Worm (Caenorhabditis elegans) whole organism, early embryonic: ENCODE measurements around the gene srh-289.

ENCODE experiments used
- ama-1 ChIP-seq: fragments of 150-350 bp; optimal IDR thresholded peaks from 2 replicates; lab custom pipeline; 2014
- ceh-36 ChIP-seq: sonication (generic microtip); optimal IDR thresholded peaks from 2 replicates; lab custom pipeline; 2016; ENCODE audit warnings: missing genetic modification characterization, inconsistent platforms, missing compliant biosample characterization
- ets-7 ChIP-seq: sonication (generic microtip); optimal IDR thresholded peaks from 2 replicates; lab custom pipeline; 2016; ENCODE audit warnings: missing genotype, missing genetic modification characterization, missing compliant biosample characterization
- hnd-1 ChIP-seq: sonication (generic microtip); optimal IDR thresholded peaks from 2 replicates; lab custom pipeline; 2016; ENCODE audit warnings: missing genetic modification characterization, missing compliant biosample characterization
- scrt-1 ChIP-seq: fragments of 200-800 bp; sonication (Bioruptor generic); IDR thresholded peaks from 2 replicates; pipeline ENCODE4 v1.3.6; 2022; ENCODE audit warnings: missing genetic modification characterization, missing compliant biosample characterization
- sea-1 ChIP-seq: fragments of 200-800 bp; sonication (Bioruptor generic); conservative IDR thresholded peaks from 2 replicates; pipeline ENCODE4 v1.3.6; 2022; ENCODE audit warnings: missing genetic modification characterization, missing compliant biosample characterization
- tra-4 ChIP-seq: sonication (generic microtip); optimal IDR thresholded peaks from 2 replicates; lab custom pipeline; 2017; ENCODE audit warnings: missing genetic modification characterization, missing compliant biosample characterization

ce11 chrV:17749181-17749580, 44.7 kb downstream of the srh-289 start, which contains the start of gene R12G8.1:
- no peak for TF ChIP-seq ama-1 (lab: Kevin White, UChicago)
- no peak for TF ChIP-seq tra-4
- TF ChIP-seq hnd-1: no peak
- TF ChIP-seq ceh-36 (tag; lab: Kevin White, UChicago): no peak
- no peak for TF ChIP-seq scrt-1
- TF ChIP-seq ets-7 (tag; lab: Kevin White, UChicago): no peak
- no peak for TF ChIP-seq sea-1
